Worm (Caenorhabditis elegans) whole organism, L2 larva: ENCODE results near the gene D1005.2.

Source experiments
- crh-2 ChIP-seq: sonication (generic microtip); optimal IDR thresholded peaks from 2 replicates; lab custom pipeline; 2017; ENCODE audit warnings: missing biosample characterization, missing genetic modification characterization
- elt-1 ChIP-seq: fragments of 150-350 bp; optimal IDR thresholded peaks from 2 replicates; lab custom pipeline; 2014; ENCODE audit warnings: missing biosample characterization, missing genetic modification characterization
- elt-3 ChIP-seq: sonication (generic microtip); optimal IDR thresholded peaks from 2 replicates; lab custom pipeline; 2017; ENCODE audit warnings: missing biosample characterization, missing genetic modification characterization
- lsy-2 ChIP-seq, 2 experiments: fragments of 150-350 bp in 1 of 2; sonication (generic microtip) in 1 of 2; optimal IDR thresholded peaks; 2 replicates each; lab custom pipeline; 2014 to 2017; ENCODE audit warnings: missing biosample characterization in 2 of 2, missing genetic modification characterization in 2 of 2
- mbf-1 ChIP-seq: sonication (generic microtip); optimal IDR thresholded peaks from 2 replicates; lab custom pipeline; 2017; ENCODE audit warnings: missing biosample characterization, missing genetic modification characterization
- nhr-11 ChIP-seq: fragments of 150-350 bp; optimal IDR thresholded peaks from 2 replicates; lab custom pipeline; 2014; ENCODE audit warnings: missing biosample characterization, missing genetic modification characterization
- nhr-25 ChIP-seq: fragments of 150-350 bp; sonication (generic microtip); optimal IDR thresholded peaks from 3 replicates; lab custom pipeline; 2014; ENCODE audit warnings: missing biosample characterization, missing genetic modification characterization
- skn-1 ChIP-seq: sonication (generic microtip); optimal IDR thresholded peaks from 2 replicates; lab custom pipeline; 2017; ENCODE audit warnings: missing biosample characterization, missing genetic modification characterization
- unc-39 ChIP-seq: fragments of 150-350 bp; optimal IDR thresholded peaks from 2 replicates; lab custom pipeline; 2014; ENCODE audit warnings: missing biosample characterization, missing genetic modification characterization
- ztf-1 ChIP-seq: fragments of 200-800 bp; sonication (Bioruptor generic); conservative IDR thresholded peaks from 2 replicates; pipeline ENCODE4 v1.3.6; 2022; ENCODE audit warnings: missing genetic modification characterization, missing compliant biosample characterization

- no peak for TF ChIP-seq lsy-2 (tag; optimal IDR thresholded peaks at IDR 0.05; lab: Kevin White, UChicago)
- TF ChIP-seq mbf-1 (tag; lab: Kevin White, UChicago), result no peak
- no peak for TF ChIP-seq crh-2
- no peak for TF ChIP-seq ztf-1 (GFP tag; lab: Robert Waterston, UW)
- no peak for TF ChIP-seq nhr-11 (tag; lab: Kevin White, UChicago)
- TF ChIP-seq skn-1 (tag; lab: Kevin White, UChicago), result no peak
- no peak for TF ChIP-seq elt-3 (tag; lab: Kevin White, UChicago)
- TF ChIP-seq unc-39 (tag; lab: Kevin White, UChicago), result no peak
- TF ChIP-seq nhr-25 (tag; lab: Kevin White, UChicago), result no peak
- TF ChIP-seq elt-1, result no peak
Measured at ce11 chrX:1451240-1451639, 7.6 kb upstream of the D1005.2 start.
